Worm (Caenorhabditis elegans) whole organism, young adult: ENCODE data around the gene Y39B6A.9.

ENCODE experiments used
- ZK185.1 ChIP-seq: sonication (generic microtip); optimal IDR thresholded peaks from 2 replicates; lab custom pipeline; 2016; ENCODE audit warnings: mild to moderate bottlenecking, missing genetic modification characterization, missing compliant biosample characterization; ENCODE audit not compliant: poor library complexity, severe bottlenecking
- ama-1 ChIP-seq, 3 experiments: fragments of 150-350 bp in 1 of 3; sonication (generic microtip) in 2 of 3; optimal IDR thresholded peaks; 2 replicates each; lab custom pipeline; 2014 to 2018; ENCODE audit warnings: missing biosample characterization in 2 of 3, missing genetic modification characterization in 2 of 3, missing genetic modification reagents in 2 of 3
- him-1 ChIP-seq: sonication (generic microtip); optimal IDR thresholded peaks from 2 replicates; lab custom pipeline; 2016; ENCODE audit warnings: missing genotype, missing genetic modification reagents, missing genetic modification characterization, missing compliant biosample characterization

DNA sequence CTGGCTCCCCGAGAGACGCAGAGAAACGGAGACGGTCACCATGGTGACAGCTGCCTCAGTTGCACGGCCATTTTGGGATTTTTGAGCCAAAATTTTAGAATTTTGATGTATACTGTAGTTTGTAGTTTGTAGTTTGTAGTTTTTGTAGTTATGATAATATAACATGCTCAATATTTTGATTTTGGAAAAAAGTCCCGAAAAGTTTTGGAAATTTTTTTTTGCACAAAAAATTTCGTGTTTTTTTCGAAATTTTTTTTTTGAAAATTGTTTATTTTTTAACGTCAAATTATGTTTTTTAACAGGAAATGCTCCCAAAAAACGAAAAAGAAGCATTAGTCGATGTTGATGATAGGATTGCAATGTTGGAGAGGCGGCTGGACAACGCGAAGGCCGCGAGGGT lies 9.1 kb upstream of the Y39B6A.9 start, which contains the start of gene dyf-17:
- TF ChIP-seq ama-1 (optimal IDR thresholded peaks at IDR 0.05; lab: Kevin White, UChicago) (no peak), ama-1 (GFP tag; optimal IDR thresholded peaks at IDR 0.05; lab: Kevin White, UChicago) (no peak), him-1 (tag; lab: Kevin White, UChicago) (no peak), ZK185.1 (tag; lab: Kevin White, UChicago) (no peak)
